Worm (Caenorhabditis elegans): ENCODE data around the gene mdt-4.

ce11 chrII:4904778-4905177, 39.0 kb downstream of the mdt-4 start, which contains the start of gene btbd-10:
- TF ChIP-seq athp-1 (tag; optimal IDR thresholded peaks at IDR 0.05), result no peak
- no peak for TF ChIP-seq nhr-179 (tag; optimal IDR thresholded peaks at IDR 0.05)
- no peak for TF ChIP-seq lin-26 (GFP tag; IDR thresholded peaks at IDR 0.05)
- TF ChIP-seq lin-54 (GFP tag; optimal IDR thresholded peaks at IDR 0.05), result no peak
- no peak for TF ChIP-seq dox-1 (GFP tag; IDR thresholded peaks at IDR 0.05)
- TF ChIP-seq F57C9.4 (tag; optimal IDR thresholded peaks at IDR 0.05), result no peak
- no peak for TF ChIP-seq ceh-79 (tag; optimal IDR thresholded peaks at IDR 0.05)
